Worm (Caenorhabditis elegans) whole organism, early embryonic: ENCODE data around the gene txt-10.

Experiments used
- B0310.2 ChIP-seq: sonication (generic microtip); optimal IDR thresholded peaks from 2 replicates; lab custom pipeline; 2016; ENCODE audit warnings: mild to moderate bottlenecking, missing genetic modification characterization, missing compliant biosample characterization
- F13C5.2 ChIP-seq: sonication (generic microtip); optimal IDR thresholded peaks from 2 replicates; lab custom pipeline; 2017; ENCODE audit warnings: mild to moderate bottlenecking, missing genetic modification characterization, inconsistent platforms, missing compliant biosample characterization
- aly-1 ChIP-seq: sonication (generic microtip); optimal IDR thresholded peaks from 2 replicates; lab custom pipeline; 2016; ENCODE audit warnings: missing genetic modification characterization, missing compliant biosample characterization
- ama-1 ChIP-seq: fragments of 150-350 bp; optimal IDR thresholded peaks from 2 replicates; lab custom pipeline; 2014
- ceh-13 ChIP-seq: fragments of 200-800 bp; sonication (Bioruptor generic); optimal IDR thresholded peaks from 2 replicates; lab custom pipeline; 2018; ENCODE audit warnings: mild to moderate bottlenecking, missing genetic modification characterization, missing compliant biosample characterization
- ceh-36 ChIP-seq: sonication (generic microtip); optimal IDR thresholded peaks from 2 replicates; lab custom pipeline; 2016; ENCODE audit warnings: missing genetic modification characterization, inconsistent platforms, missing compliant biosample characterization
- ets-7 ChIP-seq: sonication (generic microtip); optimal IDR thresholded peaks from 2 replicates; lab custom pipeline; 2016; ENCODE audit warnings: missing genotype, missing genetic modification characterization, missing compliant biosample characterization
- flt-1 ChIP-seq: fragments of 200-800 bp; sonication (Bioruptor generic); IDR thresholded peaks from 2 replicates; pipeline ENCODE4 v1.3.6; 2022; ENCODE audit warnings: missing genetic modification characterization, missing compliant biosample characterization
- hmbx-1 ChIP-seq: sonication (generic microtip); optimal IDR thresholded peaks from 2 replicates; lab custom pipeline; 2016; ENCODE audit warnings: mild to moderate bottlenecking, missing genetic modification characterization, missing compliant biosample characterization
- hmg-4 ChIP-seq: fragments of 200-800 bp; sonication (Bioruptor generic); optimal IDR thresholded peaks from 2 replicates; lab custom pipeline; 2018; ENCODE audit warnings: mild to moderate bottlenecking, missing genetic modification characterization, missing compliant biosample characterization
- hnd-1 ChIP-seq: sonication (generic microtip); optimal IDR thresholded peaks from 2 replicates; lab custom pipeline; 2016; ENCODE audit warnings: missing genetic modification characterization, missing compliant biosample characterization
- pes-1 ChIP-seq: fragments of 200-800 bp; sonication (Bioruptor generic); IDR thresholded peaks from 2 replicates; pipeline ENCODE4 v1.3.6; 2022; ENCODE audit warnings: missing genetic modification reagents, missing genetic modification characterization, missing compliant biosample characterization
- tbx-37 ChIP-seq: fragments of 200-800 bp; sonication (Bioruptor generic); conservative IDR thresholded peaks from 2 replicates; pipeline ENCODE4 v1.3.6; 2022; ENCODE audit warnings: missing genetic modification reagents, missing genetic modification characterization, missing compliant biosample characterization
- tra-4 ChIP-seq: sonication (generic microtip); optimal IDR thresholded peaks from 2 replicates; lab custom pipeline; 2017; ENCODE audit warnings: missing genetic modification characterization, missing compliant biosample characterization

DNA sequence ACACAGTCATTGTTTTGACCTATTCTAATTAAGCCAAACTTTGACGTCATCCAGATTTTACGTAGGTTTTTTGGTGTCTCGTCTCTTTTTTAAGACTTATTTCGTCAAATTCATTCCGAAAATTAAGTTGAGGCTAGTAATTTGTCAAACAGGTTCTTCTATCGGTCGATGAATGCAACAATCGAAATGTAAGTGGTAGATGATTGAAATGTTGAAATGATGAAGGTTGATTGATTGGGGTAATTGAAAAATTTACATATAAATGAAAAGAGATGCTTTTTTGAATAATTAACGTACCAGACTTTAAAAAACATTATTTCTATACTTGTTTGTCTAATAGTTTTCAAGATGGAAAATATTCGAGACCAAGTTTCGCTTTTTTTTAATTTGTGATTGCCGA, 23.7 kb upstream of the txt-10 start:
- TF ChIP-seq tra-4 (tag; lab: Kevin White, UChicago) = no peak
- TF ChIP-seq ama-1 (lab: Kevin White, UChicago) = no peak
- no peak for TF ChIP-seq hmbx-1 (tag; lab: Kevin White, UChicago)
- TF ChIP-seq hmg-4 = no peak
- TF ChIP-seq aly-1 (tag; lab: Kevin White, UChicago) = no peak
- TF ChIP-seq F13C5.2 (tag; lab: Kevin White, UChicago) = no peak
- no peak for TF ChIP-seq ets-7 (tag; lab: Kevin White, UChicago)
- no peak for TF ChIP-seq flt-1 (GFP tag; lab: Robert Waterston, UW)
- TF ChIP-seq ceh-36 (tag; lab: Kevin White, UChicago) = no peak
- no peak for TF ChIP-seq tbx-37 (GFP tag; lab: Robert Waterston, UW)
- no peak for TF ChIP-seq pes-1 (GFP tag; lab: Robert Waterston, UW)
- no peak for TF ChIP-seq ceh-13 (GFP tag; lab: Kevin White, UChicago)
- TF ChIP-seq B0310.2 (tag; lab: Kevin White, UChicago) = no peak
- TF ChIP-seq hnd-1 = no peak
